Fruit fly (Drosophila melanogaster): ENCODE data around the gene mRpS35.

- TF ChIP-seq CG32121 (GFP tag; IDR thresholded peaks at IDR 0.05), result peak; percentile 56; the same call in 1 of the 2 replicates
- no peak for TF ChIP-seq EcR (GFP tag; optimal IDR thresholded peaks at IDR 0.05)
- no peak for TF ChIP-seq CG8301 (tag; optimal IDR thresholded peaks at IDR 0.05)
- no peak for TF ChIP-seq D1 (tag; optimal IDR thresholded peaks at IDR 0.05)
Observed at dm6 chr3L:2730911-2731310, 49.8 kb upstream of the mRpS35 start.

Measured in whole organism, pupa.